Worm (Caenorhabditis elegans) whole organism, L4 larva: ENCODE measurements around the gene cct-5.

Experiments used
- ZK546.5 ChIP-seq, 2 experiments: sonication (generic microtip); optimal IDR thresholded peaks; 2 replicates each; lab custom pipeline; 2017; ENCODE audit warnings: missing biosample characterization in 2 of 2, missing genetic modification characterization in 2 of 2
- nhr-10 ChIP-seq: fragments of 150-350 bp; optimal IDR thresholded peaks from 2 replicates; lab custom pipeline; 2014; ENCODE audit warnings: missing biosample characterization, missing genetic modification characterization

- TF ChIP-seq nhr-10 (tag; lab: Kevin White, UChicago) (no peak), ZK546.5 (tag; optimal IDR thresholded peaks at IDR 0.05; lab: Kevin White, UChicago) (no peak)
These were observed 30.4 kb downstream of the cct-5 start, which contains the start of gene ins-17 for ce11 chrIII:4477472-4477871.
